Worm (Caenorhabditis elegans): Measurements from ENCODE around the gene C08G5.7.
A peak's percentile ranks its signal among the peaks of the same experiment; 100 is the strongest.

The C08G5.7 gene

ce11 chrII:759788-760187 lies 5.3 kb downstream of the C08G5.7 start (continued):
- TF ChIP-seq unc-62 (GFP tag; optimal IDR thresholded peaks at IDR 0.05 in 1 of 2) (peak in 1 of 2 experiments; percentile 73), unc-62 (tag; optimal IDR thresholded peaks at IDR 0.05) (no peak), F49E8.2 (tag; optimal IDR thresholded peaks at IDR 0.05; ENCODE audit: borderline replicate concordance) (no peak), zag-1 (tag; optimal IDR thresholded peaks at IDR 0.05) (no peak), fos-1 (tag; optimal IDR thresholded peaks at IDR 0.05) (no peak), T26A8.4 (GFP tag; IDR thresholded peaks at IDR 0.05) (no peak), Y48G9A.11 (GFP tag; IDR thresholded peaks at IDR 0.05) (no peak), lin-13 (GFP tag; optimal IDR thresholded peaks at IDR 0.05) (no peak), ceh-44 (GFP tag; IDR thresholded peaks at IDR 0.05) (no peak), duxl-1 (tag; optimal IDR thresholded peaks at IDR 0.05; ENCODE audit: poor library complexity) (no peak), lir-3 (tag; optimal IDR thresholded peaks at IDR 0.05) (no peak), ceh-20 (GFP tag; IDR thresholded peaks at IDR 0.05) (0 out of 2 replicates have a peak, but pooled peaks have one; percentile 48), nhr-76 (tag; optimal IDR thresholded peaks at IDR 0.05) (no peak), R02D3.7 (tag; optimal IDR thresholded peaks at IDR 0.05) (no peak), mes-2 (tag; optimal IDR thresholded peaks at IDR 0.05; ENCODE audit: poor library complexity, severe bottlenecking) (no peak), hmg-1.1 (GFP tag; IDR thresholded peaks at IDR 0.05) (peak; percentile 64), zfp-2 (tag; optimal IDR thresholded peaks at IDR 0.05) (no peak), daf-8 (GFP tag; IDR thresholded peaks at IDR 0.05) (no peak), ztf-7 (tag; optimal IDR thresholded peaks at IDR 0.05) (no peak), sdz-12 (GFP tag; optimal IDR thresholded peaks at IDR 0.05) (no peak), dmd-8 (GFP tag; IDR thresholded peaks at IDR 0.05) (no peak), Y105C5A.15 (GFP tag; IDR thresholded peaks at IDR 0.05) (no peak), ZK337.2 (GFP tag; IDR thresholded peaks at IDR 0.05) (no peak), mdl-1 (tag; optimal IDR thresholded peaks at IDR 0.05) (no peak), nhr-42 (GFP tag; IDR thresholded peaks at IDR 0.05) (no peak), nhr-41 (GFP tag; IDR thresholded peaks at IDR 0.05) (no peak), set-16 (GFP tag; IDR thresholded peaks at IDR 0.05) (no peak), zip-11 (GFP tag; IDR thresholded peaks at IDR 0.05) (no peak), lin-1 (GFP tag; IDR thresholded peaks at IDR 0.05) (no peak), tra-1 (GFP tag; IDR thresholded peaks at IDR 0.05) (0 out of 2 replicates have a peak, but pooled peaks have one; percentile 26), mxl-3 (GFP tag; optimal IDR thresholded peaks at IDR 0.05) (no peak), hlh-11 (tag; optimal IDR thresholded peaks at IDR 0.05) (no peak), unc-39 (tag; optimal IDR thresholded peaks at IDR 0.05) (no peak), pha-4 (GFP tag; IDR thresholded peaks at IDR 0.05) (no peak), pha-4 (tag; optimal IDR thresholded peaks at IDR 0.05) (no peak), D1046.2 (GFP tag; IDR thresholded peaks at IDR 0.05) (no peak), lsy-2 (tag; optimal IDR thresholded peaks at IDR 0.05) (peak; percentile 42 to 45), ceh-28 (tag; optimal IDR thresholded peaks at IDR 0.05) (no peak), skn-1 (tag; optimal IDR thresholded peaks at IDR 0.05) (no peak), ztf-11 (tag; optimal IDR thresholded peaks at IDR 0.05) (no peak), daf-19 (GFP tag; conservative IDR thresholded peaks at IDR 0.05) (no peak), nhr-6 (tag; optimal IDR thresholded peaks at IDR 0.05) (no peak), egl-43 (GFP tag; IDR thresholded peaks at IDR 0.05) (no peak), hlh-30 (tag; optimal IDR thresholded peaks at IDR 0.05; ENCODE audit: insufficient read depth) (peak; percentile 18), dmd-9 (GFP tag; IDR thresholded peaks at IDR 0.05) (0 out of 2 replicates have a peak, but pooled peaks have one; percentile 32), lin-38 (GFP tag; IDR thresholded peaks at IDR 0.05) (no peak), daf-12 (tag; optimal IDR thresholded peaks at IDR 0.05) (no peak), ces-1 (GFP tag; optimal IDR thresholded peaks at IDR 0.05) (no peak), ceh-32 (tag; optimal IDR thresholded peaks at IDR 0.05; ENCODE audit: poor library complexity) (no peak), ceh-82 (tag; optimal IDR thresholded peaks at IDR 0.05) (no peak), aha-1 (tag) (peak; percentile 94), nhr-102 (tag; optimal IDR thresholded peaks at IDR 0.05) (no peak), dve-1 (tag; optimal IDR thresholded peaks at IDR 0.05; ENCODE audit: insufficient read depth) (no peak)
